Worm (Caenorhabditis elegans) whole organism, midembryonic: ENCODE results near the gene K09F6.3.
"Not testable (repeated sequence)": the region's sequence is repeated elsewhere in the genome, so short reads cannot be mapped to it uniquely, and the experiment has no call there.

Experiments used
- T22C8.4 ChIP-seq: fragments of 200-800 bp; sonication (Bioruptor generic); IDR thresholded peaks from 2 replicates; pipeline ENCODE4 v1.3.6; 2022; ENCODE audit warnings: missing genetic modification characterization, missing compliant biosample characterization
- cog-1 ChIP-seq: sonication (generic microtip); optimal IDR thresholded peaks from 2 replicates; lab custom pipeline; 2016; ENCODE audit warnings: missing genetic modification characterization, missing compliant biosample characterization
- flt-1 ChIP-seq: fragments of 200-800 bp; sonication (Bioruptor generic); IDR thresholded peaks from 2 replicates; pipeline ENCODE4 v1.3.6; 2022; ENCODE audit warnings: missing genetic modification characterization, missing compliant biosample characterization
- klf-2 ChIP-seq: fragments of 200-800 bp; sonication (Bioruptor generic); conservative IDR thresholded peaks from 2 replicates; pipeline ENCODE4 v1.3.6; 2022; ENCODE audit warnings: missing genetic modification reagents, missing genetic modification characterization, missing compliant biosample characterization
- med-1 ChIP-seq: sonication (generic microtip); optimal IDR thresholded peaks from 2 replicates; lab custom pipeline; 2017; ENCODE audit warnings: missing genetic modification characterization, mild to moderate bottlenecking, missing compliant biosample characterization, antibody characterized with exemption, missing genetic modification reagents; ENCODE audit not compliant: insufficient read depth
- ref-1 ChIP-seq: fragments of 200-800 bp; sonication (Bioruptor generic); conservative IDR thresholded peaks from 2 replicates; pipeline ENCODE4 v1.3.6; 2022; ENCODE audit warnings: missing genetic modification reagents, missing genetic modification characterization, missing compliant biosample characterization
- tab-1 ChIP-seq: fragments of 200-800 bp; sonication (Bioruptor generic); IDR thresholded peaks from 2 replicates; pipeline ENCODE4 v1.3.6; 2022; ENCODE audit warnings: missing genetic modification characterization, missing compliant biosample characterization
- ztf-23 ChIP-seq: fragments of 200-800 bp; sonication (Bioruptor generic); IDR thresholded peaks from 2 replicates; pipeline ENCODE4 v1.3.6; 2022; ENCODE audit warnings: missing genetic modification reagents, missing genetic modification characterization, missing compliant biosample characterization
- ztf-29 ChIP-seq: fragments of 200-800 bp; sonication (Bioruptor generic); IDR thresholded peaks from 2 replicates; pipeline ENCODE4 v1.3.6; 2022; ENCODE audit warnings: missing genetic modification reagents, missing genetic modification characterization, missing compliant biosample characterization

The K09F6.3 gene

DNA sequence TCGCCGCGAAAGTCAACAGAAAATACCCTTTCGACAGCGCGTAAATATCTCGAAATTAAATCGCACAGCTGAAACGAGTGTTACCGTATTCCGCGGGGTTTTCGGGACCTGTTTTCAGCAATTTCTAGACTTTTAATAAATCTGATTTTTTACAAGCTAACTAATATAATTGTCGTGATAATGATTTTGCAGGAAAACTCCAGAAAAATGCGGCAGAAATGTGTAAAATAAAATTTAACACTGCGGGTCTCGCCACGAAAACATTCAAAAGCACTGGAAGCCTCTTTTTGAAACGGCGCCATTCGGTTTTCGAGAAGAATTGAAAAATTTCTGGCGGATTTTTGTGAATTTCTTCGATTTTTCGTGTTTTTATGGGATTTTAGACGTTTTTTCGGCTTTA lies 22.5 kb upstream of the K09F6.3 start, which contains the start of gene F54A3.6:
Gene F54A3.6 (minus strand): TSS at position 42 of the 400 bp plus-strand sequence.
- TF ChIP-seq ztf-23 (GFP tag; lab: Robert Waterston, UW), result 0 out of 2 replicates have a peak, but pooled peaks have one; percentile 31

DNA sequence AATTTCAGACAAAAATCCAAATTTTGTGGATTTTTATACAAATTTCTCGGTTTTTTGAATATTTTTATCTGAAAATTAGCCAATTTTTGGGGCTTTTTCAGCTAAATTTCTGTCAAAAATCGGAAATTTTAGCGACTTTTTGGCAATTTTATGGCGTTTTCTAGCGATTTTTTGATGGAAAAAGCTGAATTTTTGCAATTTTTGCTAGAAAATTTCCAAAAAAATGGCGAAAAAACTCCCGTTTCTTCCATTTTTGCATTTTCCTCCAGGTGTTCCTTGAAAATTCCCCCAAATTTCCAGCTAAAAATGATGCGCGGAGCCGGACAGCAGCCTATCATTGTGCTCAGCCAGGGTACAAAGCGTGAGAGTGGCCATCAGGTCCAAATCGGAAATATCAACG lies 21.7 kb upstream of the K09F6.3 start, which contains the start of gene cct-3:
Gene cct-3 (plus strand): TSS at position 301 of the 400 bp plus-strand sequence.
- TF ChIP-seq klf-2 (GFP tag; lab: Robert Waterston, UW) (no peak), ref-1 (GFP tag; lab: Robert Waterston, UW) (no peak), ztf-29 (no peak), T22C8.4 (GFP tag; lab: Robert Waterston, UW) (no peak), flt-1 (GFP tag; lab: Robert Waterston, UW) (no peak), ztf-23 (GFP tag; lab: Robert Waterston, UW) (no peak), tab-1 (no peak), med-1 (GFP tag; lab: Kevin White, UChicago) (no peak), cog-1 (tag; lab: Kevin White, UChicago) (no peak)

ce11 chrII:2236352-2236751 lies 18.6 kb upstream of the K09F6.3 start:
- TF ChIP-seq med-1 (GFP tag; lab: Kevin White, UChicago) (no peak), T22C8.4 (GFP tag; lab: Robert Waterston, UW) (0 out of 2 replicates have a peak, but pooled peaks have one; percentile 6)

DNA sequence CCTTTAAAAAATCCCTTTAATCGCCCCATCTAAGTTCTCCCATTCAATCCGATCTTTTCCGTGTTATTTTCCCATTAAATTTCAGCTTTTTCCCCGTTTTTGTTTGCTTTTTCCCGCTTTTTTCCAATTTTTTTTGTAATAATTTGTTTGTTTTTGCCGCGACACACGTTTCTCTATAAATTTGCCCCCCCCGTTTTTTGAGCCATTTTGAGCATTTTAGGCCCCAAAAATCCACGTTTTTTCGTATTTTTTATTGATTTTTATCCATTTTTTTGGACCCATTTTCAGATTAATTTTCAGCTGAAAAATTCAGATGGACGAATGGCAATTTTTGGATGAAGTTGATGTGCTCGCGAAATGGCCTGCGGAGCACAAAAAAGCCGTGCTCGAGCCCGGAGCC lies 11.6 kb upstream of the K09F6.3 start, which contains the start of gene F54A3.2:
Gene F54A3.2 (plus strand): TSS at position 301 of the 400 bp plus-strand sequence.
- TF ChIP-seq klf-2 (GFP tag; lab: Robert Waterston, UW), result no peak
- TF ChIP-seq ztf-29, result no peak
- TF ChIP-seq flt-1 (GFP tag; lab: Robert Waterston, UW), result no peak
- no peak for TF ChIP-seq ztf-23 (GFP tag; lab: Robert Waterston, UW)
- TF ChIP-seq tab-1, result no peak

DNA sequence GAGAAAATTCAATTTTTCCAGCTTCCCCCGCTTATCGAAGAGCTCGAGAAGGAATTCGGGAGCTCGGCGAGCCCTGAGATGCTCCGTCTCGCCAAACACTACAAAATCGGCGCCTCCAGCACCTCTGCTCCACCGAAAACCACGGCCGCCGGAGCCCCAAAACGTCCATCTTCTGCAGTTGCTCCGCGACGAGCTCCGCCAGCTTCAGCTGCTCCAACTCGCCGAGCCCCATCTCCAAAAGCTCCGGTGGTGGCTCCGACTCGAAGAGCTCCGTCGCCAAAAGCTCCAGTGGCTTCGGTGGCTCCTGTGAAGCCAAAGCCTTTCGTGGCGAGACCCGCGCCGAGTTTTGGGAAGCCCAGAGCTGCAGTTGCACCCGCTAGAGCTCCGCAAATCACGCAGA lies 3.3 kb upstream of the K09F6.3 start:
- TF ChIP-seq ztf-29, result no peak
- peak; percentile 30; the same call in 1 of the 2 replicates for TF ChIP-seq ref-1 (GFP tag; lab: Robert Waterston, UW)

DNA sequence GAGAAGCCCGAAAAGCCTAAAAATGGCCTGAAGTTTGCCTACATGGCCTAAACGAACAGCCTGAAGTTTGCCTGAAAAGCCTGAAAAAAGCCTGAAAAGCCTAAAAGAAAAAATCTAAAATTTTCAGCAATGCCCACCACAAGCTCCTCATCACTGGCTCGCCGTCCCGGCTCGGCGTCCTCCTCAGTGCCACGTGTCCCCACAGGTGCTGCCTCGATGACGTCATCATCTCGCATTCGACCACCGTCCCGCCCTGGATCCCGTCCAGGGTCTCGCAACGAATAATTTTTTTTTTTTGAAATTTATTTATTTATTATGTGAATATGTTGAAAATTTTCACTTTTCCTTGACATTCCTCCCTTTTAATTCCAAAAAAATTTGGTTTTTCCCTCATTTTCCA lies 1.3 kb upstream of the K09F6.3 start:
- TF ChIP-seq flt-1 (GFP tag; lab: Robert Waterston, UW), result no peak
- TF ChIP-seq T22C8.4 (GFP tag; lab: Robert Waterston, UW), result no peak

DNA sequence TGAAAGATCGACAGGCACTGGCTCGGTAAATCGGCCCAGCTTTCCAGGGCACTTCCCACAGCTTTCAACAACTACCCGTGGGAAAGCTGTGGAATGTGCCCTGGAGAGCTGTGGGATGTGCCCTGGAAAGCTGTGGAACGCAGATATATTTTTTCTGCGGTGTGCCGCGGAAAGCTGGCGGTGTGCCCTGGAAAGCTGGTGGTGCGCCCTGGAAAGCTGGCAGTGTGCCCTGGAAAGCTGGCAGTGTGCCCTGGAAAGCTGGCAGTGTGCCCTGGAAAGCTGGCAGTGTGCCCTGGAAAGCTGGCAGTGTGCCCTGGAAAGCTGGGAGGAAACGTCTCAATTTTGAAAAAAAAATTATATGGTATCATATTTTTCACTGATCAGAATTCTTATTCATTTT lies 18.8 kb downstream of the K09F6.3 start:
- no peak for TF ChIP-seq med-1 (GFP tag; lab: Kevin White, UChicago)

DNA sequence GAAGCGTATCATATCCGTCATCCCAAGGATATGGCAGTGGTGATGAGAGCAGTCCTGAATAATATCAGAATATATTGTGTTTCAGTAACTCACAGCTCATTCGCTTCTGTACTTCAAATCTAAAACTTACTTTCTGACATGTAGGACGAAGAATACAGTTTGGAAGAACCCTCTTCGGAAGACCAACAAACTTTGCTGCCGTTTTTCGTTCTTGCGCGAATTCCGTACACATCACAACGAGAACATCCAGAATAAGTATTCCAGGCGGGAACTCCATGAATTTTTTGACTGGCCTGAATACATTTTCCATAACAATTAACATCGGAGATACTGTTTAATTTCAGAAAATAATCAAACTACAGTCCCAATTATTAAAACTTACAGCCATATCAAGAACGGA lies 22.5 kb downstream of the K09F6.3 start, which contains the start of gene K09F6.15:
Gene K09F6.15 (minus strand): TSS at position 101 of the 400 bp plus-strand sequence.
- TF ChIP-seq klf-2 (GFP tag; lab: Robert Waterston, UW), result no peak
- TF ChIP-seq med-1 (GFP tag; lab: Kevin White, UChicago), result no peak
- no peak for TF ChIP-seq cog-1 (tag; lab: Kevin White, UChicago)
- no peak for TF ChIP-seq ztf-23 (GFP tag; lab: Robert Waterston, UW)
- no peak for TF ChIP-seq flt-1 (GFP tag; lab: Robert Waterston, UW)
- TF ChIP-seq T22C8.4 (GFP tag; lab: Robert Waterston, UW), result no peak
- no peak for TF ChIP-seq tab-1
- no peak for TF ChIP-seq ref-1 (GFP tag; lab: Robert Waterston, UW)
- TF ChIP-seq ztf-29, result no peak

- TF ChIP-seq flt-1 (GFP tag; lab: Robert Waterston, UW), result no peak
Measured at ce11 chrII:2279263-2279662, 24.3 kb downstream of the K09F6.3 start, which contains the start of gene K09F6.6. TSS of gene K09F6.6 (minus strand) at chrII:2279305.

ce11 chrII:2279839-2280238 lies 24.9 kb downstream of the K09F6.3 start, which contains the start of gene K09F6.11:
TSS of gene K09F6.11 (plus strand) at chrII:2280139.
- no peak for TF ChIP-seq cog-1 (tag; lab: Kevin White, UChicago)
- TF ChIP-seq T22C8.4 (GFP tag; lab: Robert Waterston, UW), result no peak
- TF ChIP-seq ztf-23 (GFP tag; lab: Robert Waterston, UW), result no peak
- no peak for TF ChIP-seq ztf-29
- no peak for TF ChIP-seq flt-1 (GFP tag; lab: Robert Waterston, UW)
- no peak for TF ChIP-seq klf-2 (GFP tag; lab: Robert Waterston, UW)
- TF ChIP-seq ref-1 (GFP tag; lab: Robert Waterston, UW), result no peak
- TF ChIP-seq med-1 (GFP tag; lab: Kevin White, UChicago), result no peak
- no peak for TF ChIP-seq tab-1

DNA sequence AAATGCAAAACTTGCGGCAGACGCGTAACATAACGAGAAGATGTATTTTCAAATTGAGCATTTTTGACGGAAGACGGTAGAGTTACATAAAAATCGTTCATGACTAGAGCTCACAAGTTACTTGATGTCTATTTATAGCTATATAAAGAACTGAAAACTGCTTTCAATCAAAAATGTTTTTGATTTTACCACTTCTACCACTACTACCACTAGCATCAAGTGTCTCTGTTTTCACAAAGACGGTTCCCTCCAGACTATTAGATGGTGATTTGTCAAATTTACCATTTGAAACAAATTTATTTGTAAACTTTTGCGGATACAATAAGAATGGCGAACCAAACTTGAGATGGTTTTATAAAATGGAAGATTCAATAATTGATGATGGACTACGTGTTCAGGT lies 27.6 kb downstream of the K09F6.3 start, which contains the start of gene K09F6.9:
Gene K09F6.9 (minus strand): TSS at position 101 of the 400 bp plus-strand sequence.
- not testable (repeated sequence) for TF ChIP-seq cog-1 (tag; lab: Kevin White, UChicago); klf-2 (GFP tag; lab: Robert Waterston, UW); ztf-23 (GFP tag; lab: Robert Waterston, UW)
